Worm (Caenorhabditis elegans) whole organism, L4 larva: ENCODE results near the gene Y17G9A.4.

ENCODE experiments used
- R02D3.7 ChIP-seq: fragments of 150-350 bp; sonication (generic microtip); optimal IDR thresholded peaks from 3 replicates; lab custom pipeline; 2014; ENCODE audit warnings: missing biosample characterization, missing genetic modification characterization
- ZK546.5 ChIP-seq, 2 experiments: sonication (generic microtip); optimal IDR thresholded peaks; 2 replicates each; lab custom pipeline; 2017; ENCODE audit warnings: missing biosample characterization in 2 of 2, missing genetic modification characterization in 2 of 2
- ama-1 ChIP-seq: fragments of 150-350 bp; optimal IDR thresholded peaks from 2 replicates; lab custom pipeline; 2014; ENCODE audit warnings: inconsistent platforms, mixed read lengths
- mdl-1 ChIP-seq, 2 experiments: fragments of 150-350 bp in 1 of 2; sonication (generic microtip) in 1 of 2; optimal IDR thresholded peaks; 2 replicates each; lab custom pipeline; 2014 to 2017; ENCODE audit warnings: missing biosample characterization in 2 of 2, missing genetic modification characterization in 2 of 2
- mep-1 ChIP-seq: fragments of 150-350 bp; sonication (generic microtip); optimal IDR thresholded peaks from 3 replicates; lab custom pipeline; 2014; ENCODE audit warnings: missing biosample characterization, missing genetic modification characterization
- nhr-237 ChIP-seq: sonication (generic microtip); optimal IDR thresholded peaks from 2 replicates; lab custom pipeline; 2017; ENCODE audit warnings: missing biosample characterization, missing genetic modification characterization
- nhr-25 ChIP-seq: sonication (generic microtip); optimal IDR thresholded peaks from 2 replicates; lab custom pipeline; 2017; ENCODE audit warnings: missing genetic modification characterization, mild to moderate bottlenecking, missing compliant biosample characterization, antibody characterized with exemption, moderate library complexity, borderline replicate concordance; ENCODE audit not compliant: insufficient read depth
- skn-1 ChIP-seq: fragments of 150-350 bp; optimal IDR thresholded peaks from 2 replicates; lab custom pipeline; 2014; ENCODE audit warnings: missing biosample characterization, missing genetic modification characterization
- unc-62 ChIP-seq, 3 experiments: fragments of 150-350 bp in 1 of 3; sonication (generic microtip); optimal IDR thresholded peaks in 2 of 3; peaks in 1 of 3; 1 replicate in 1 of 3; 2 replicates in 2 of 3; lab custom pipeline; 2014 to 2017; ENCODE audit warnings: missing biosample characterization in 3 of 3, missing genetic modification characterization in 3 of 3, missing genetic modification reagents in 3 of 3, missing genotype in 1 of 3

DNA sequence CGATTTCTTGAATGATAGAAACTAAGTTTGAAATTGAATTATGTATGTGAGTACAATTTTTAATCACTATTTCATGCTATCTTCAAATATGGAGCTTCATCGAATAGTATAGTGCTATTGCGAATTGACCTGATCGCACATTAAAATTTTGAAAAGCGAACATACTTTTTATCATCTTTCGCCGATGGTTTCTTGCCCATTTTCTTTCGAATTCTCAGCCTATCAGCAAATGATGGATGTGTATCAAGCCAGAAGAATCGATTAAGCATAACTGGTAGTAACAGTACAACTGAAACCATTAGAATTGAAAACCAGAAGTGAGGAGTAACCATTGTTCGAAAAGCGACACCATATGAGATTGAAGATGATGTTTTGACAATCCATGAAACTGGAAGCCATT is 31.7 kb downstream of the Y17G9A.4 start:
- TF ChIP-seq R02D3.7 (tag; lab: Kevin White, UChicago) (no peak), ama-1 (no peak), mep-1 (no peak), unc-62 (GFP tag; optimal IDR thresholded peaks at IDR 0.05 in 1 of 2; lab: Kevin White, UChicago) (no peak), unc-62 (tag; optimal IDR thresholded peaks at IDR 0.05; lab: Kevin White, UChicago) (no peak), ZK546.5 (tag; optimal IDR thresholded peaks at IDR 0.05; lab: Kevin White, UChicago) (no peak), mdl-1 (tag; optimal IDR thresholded peaks at IDR 0.05; lab: Kevin White, UChicago) (no peak), skn-1 (no peak), nhr-237 (tag; lab: Kevin White, UChicago) (no peak), nhr-25 (tag; lab: Kevin White, UChicago) (no peak)
